Fruit fly (Drosophila melanogaster): ENCODE results near the gene CG18477.
"Not testable (repeated sequence)": the region's sequence is repeated elsewhere in the genome, so short reads cannot be mapped to it uniquely, and the experiment has no call there.

dm6 chr2L:15660741-15661140, at the start of gene CG18477:
- not testable (repeated sequence) for TF ChIP-seq pan (optimal IDR thresholded peaks at IDR 0.05); CG8478 (optimal IDR thresholded peaks at IDR 0.05); usp (GFP tag; optimal IDR thresholded peaks at IDR 0.05)

All from whole organism.